Fruit fly (Drosophila melanogaster): ENCODE data around the gene Ack.
A peak's percentile ranks its signal among the peaks of the same experiment; 100 is the strongest.

Ack gene

DNA sequence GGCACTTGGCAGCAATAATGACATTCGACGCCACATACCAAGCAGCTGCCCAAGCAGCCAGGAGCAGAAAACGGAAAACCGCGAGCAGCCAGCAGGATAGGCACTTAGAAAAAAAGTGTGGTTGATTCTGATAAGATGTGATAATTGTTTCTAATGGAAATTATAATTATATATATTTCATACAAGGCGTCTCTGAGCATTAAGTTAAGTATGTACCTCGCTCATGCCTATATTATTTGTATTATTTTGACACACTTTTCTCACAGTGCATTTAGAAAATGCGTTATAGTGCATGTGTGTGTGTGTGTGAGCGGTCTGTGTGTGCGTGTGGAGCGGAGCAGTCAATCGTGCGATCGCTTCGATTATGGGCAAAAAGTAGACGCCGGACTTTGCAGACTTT, 50.4 kb downstream of the Ack start (continued):
- TF ChIP-seq org-1 (GFP tag; optimal IDR thresholded peaks at IDR 0.05) (no peak), zfh2 (GFP tag; optimal IDR thresholded peaks at IDR 0.05) (no peak), mld (GFP tag; IDR thresholded peaks at IDR 0.05; ENCODE audit: partially characterized antibody) (no peak), CG11695 (GFP tag; IDR thresholded peaks at IDR 0.05) (0 out of 3 replicates have a peak, but pooled peaks have one; percentile 14), Fer1 (GFP tag; optimal IDR thresholded peaks at IDR 0.05) (no peak), CG12391 (tag; optimal IDR thresholded peaks at IDR 0.05) (peak; percentile 34), pita (GFP tag; optimal IDR thresholded peaks at IDR 0.05) (no peak), Elba2 (GFP tag; optimal IDR thresholded peaks at IDR 0.05) (peak; percentile 42), corto (GFP tag; optimal IDR thresholded peaks at IDR 0.05) (peak; percentile 44), bsh (GFP tag; optimal IDR thresholded peaks at IDR 0.05) (peak; percentile 23 to 47), da (GFP tag; optimal IDR thresholded peaks at IDR 0.05) (no peak), CG10147 (GFP tag; optimal IDR thresholded peaks at IDR 0.05) (no peak), Mad (GFP tag; optimal IDR thresholded peaks at IDR 0.05) (no peak), grau (tag; optimal IDR thresholded peaks at IDR 0.05) (no peak), row (GFP tag; IDR thresholded peaks at IDR 0.05) (peak; percentile 45; the same call in 2 of the 3 replicates), zen (tag; optimal IDR thresholded peaks at IDR 0.05) (peak; percentile 90), Spps (tag; optimal IDR thresholded peaks at IDR 0.05) (no peak), sna (GFP tag; IDR thresholded peaks at IDR 0.05; ENCODE audit: partially characterized antibody) (no peak), gem (tag; optimal IDR thresholded peaks at IDR 0.05) (no peak), CG1602 (GFP tag; optimal IDR thresholded peaks at IDR 0.05) (peak; percentile 33), B-H2 (GFP tag; optimal IDR thresholded peaks at IDR 0.05) (no peak), jigr1 (GFP tag; IDR thresholded peaks at IDR 0.05) (no peak), CG8290 (GFP tag; optimal IDR thresholded peaks at IDR 0.05) (no peak), CG8290 (tag; optimal IDR thresholded peaks at IDR 0.05) (no peak), Chrac-16 (GFP tag; optimal IDR thresholded peaks at IDR 0.05) (peak; percentile 45), CG4707 (GFP tag; optimal IDR thresholded peaks at IDR 0.05) (no peak), zen2 (GFP tag; IDR thresholded peaks at IDR 0.05; ENCODE audit: partially characterized antibody) (no peak), stwl (tag; optimal IDR thresholded peaks at IDR 0.05) (no peak), dan (GFP tag; IDR thresholded peaks at IDR 0.05) (0 out of 2 replicates have a peak, but pooled peaks have one; percentile 30), CG2202 (tag; optimal IDR thresholded peaks at IDR 0.05) (peak; percentile 12), lbe (GFP tag; optimal IDR thresholded peaks at IDR 0.05) (peak; percentile 18), CG6254 (GFP tag; optimal IDR thresholded peaks at IDR 0.05) (peak; percentile 0), ato (GFP tag; IDR thresholded peaks at IDR 0.05; ENCODE audit: partially characterized antibody) (no peak), CG14441 (GFP tag; IDR thresholded peaks at IDR 0.05) (no peak), CG6272 (GFP tag; IDR thresholded peaks at IDR 0.05) (no peak), HLH54F (GFP tag; optimal IDR thresholded peaks at IDR 0.05) (no peak), Med (GFP tag) (peak; percentile 58), CG11085 (GFP tag; IDR thresholded peaks at IDR 0.05) (no peak), D19A (tag; optimal IDR thresholded peaks at IDR 0.05) (no peak), CG6854 (GFP tag; optimal IDR thresholded peaks at IDR 0.05) (no peak), CG30403 (GFP tag; optimal IDR thresholded peaks at IDR 0.05) (peak; percentile 9), nerfin-2 (GFP tag; IDR thresholded peaks at IDR 0.05; ENCODE audit: partially characterized antibody) (no peak), run (tag; optimal IDR thresholded peaks at IDR 0.05) (no peak), CG32532 (GFP tag; IDR thresholded peaks at IDR 0.05) (no peak), MESR4 (GFP tag; optimal IDR thresholded peaks at IDR 0.05) (no peak), CG11560 (tag; IDR thresholded peaks at IDR 0.05) (no peak), Hand (GFP tag; optimal IDR thresholded peaks at IDR 0.05) (no peak), CG3065 (GFP tag; optimal IDR thresholded peaks at IDR 0.05) (no peak), az2 (GFP tag; optimal IDR thresholded peaks at IDR 0.05) (peak; percentile 11), CG8924 (tag; optimal IDR thresholded peaks at IDR 0.05) (peak; percentile 15), otp (GFP tag; IDR thresholded peaks at IDR 0.05) (no peak)

Data from whole organism, embryonic.